Worm (Caenorhabditis elegans) whole organism, midembryonic: ENCODE results near the gene C30E1.4.

Experiments
- flt-1 ChIP-seq: fragments of 200-800 bp; sonication (Bioruptor generic); IDR thresholded peaks from 2 replicates; pipeline ENCODE4 v1.3.6; 2022; ENCODE audit warnings: missing genetic modification characterization, missing compliant biosample characterization
- ref-1 ChIP-seq: fragments of 200-800 bp; sonication (Bioruptor generic); conservative IDR thresholded peaks from 2 replicates; pipeline ENCODE4 v1.3.6; 2022; ENCODE audit warnings: missing genetic modification reagents, missing genetic modification characterization, missing compliant biosample characterization
- tab-1 ChIP-seq: fragments of 200-800 bp; sonication (Bioruptor generic); IDR thresholded peaks from 2 replicates; pipeline ENCODE4 v1.3.6; 2022; ENCODE audit warnings: missing genetic modification characterization, missing compliant biosample characterization
- ztf-23 ChIP-seq: fragments of 200-800 bp; sonication (Bioruptor generic); IDR thresholded peaks from 2 replicates; pipeline ENCODE4 v1.3.6; 2022; ENCODE audit warnings: missing genetic modification reagents, missing genetic modification characterization, missing compliant biosample characterization
- ztf-29 ChIP-seq: fragments of 200-800 bp; sonication (Bioruptor generic); IDR thresholded peaks from 2 replicates; pipeline ENCODE4 v1.3.6; 2022; ENCODE audit warnings: missing genetic modification reagents, missing genetic modification characterization, missing compliant biosample characterization

ce11 chrX:16921533-16921932 lies 2.2 kb upstream of the C30E1.4 start, which contains the start of gene fbxb-114:
- TF ChIP-seq flt-1 (GFP tag; lab: Robert Waterston, UW) (no peak), ztf-29 (GFP tag; lab: Robert Waterston, UW) (no peak), ref-1 (GFP tag; lab: Robert Waterston, UW) (no peak), tab-1 (no peak), ztf-23 (GFP tag; lab: Robert Waterston, UW) (no peak)
